Fruit fly (Drosophila melanogaster) whole organism, embryonic: ENCODE results near the gene Obp99a.
A peak's percentile ranks its signal among the peaks of the same experiment; 100 is the strongest.

Experiments
- Atf3 ChIP-seq: fragments of 200-800 bp; sonication (Bioruptor generic); optimal IDR thresholded peaks from 3 replicates; lab custom pipeline; 2016; ENCODE audit warnings: missing biosample characterization, missing genetic modification characterization
- CG11093 ChIP-seq: fragments of 200-800 bp; sonication (Bioruptor generic); IDR thresholded peaks from 3 replicates; pipeline ENCODE4 v1.3.6; 2022; ENCODE audit warnings: missing biosample characterization, missing genetic modification characterization
- CG14710 ChIP-seq: fragments of 200-800 bp; sonication (Bioruptor generic); optimal IDR thresholded peaks from 3 replicates; lab custom pipeline; 2019; ENCODE audit warnings: missing biosample characterization, mild to moderate bottlenecking, missing genetic modification characterization, moderate library complexity
- CG15696 ChIP-seq: fragments of 200-800 bp; sonication (Bioruptor generic); optimal IDR thresholded peaks from 2 replicates; lab custom pipeline; 2019; ENCODE audit warnings: missing biosample characterization, mild to moderate bottlenecking, missing genetic modification characterization, moderate library complexity
- CG18262 ChIP-seq: fragments of 200-800 bp; optimal IDR thresholded peaks from 3 replicates; lab custom pipeline; 2019; ENCODE audit warnings: missing biosample characterization, mild to moderate bottlenecking, missing genetic modification characterization, moderate library complexity
- CG1832 ChIP-seq: fragments of 200-800 bp; sonication (Bioruptor generic); optimal IDR thresholded peaks from 2 replicates; lab custom pipeline; 2017; ENCODE audit warnings: missing biosample characterization, mild to moderate bottlenecking, missing genetic modification characterization, inconsistent platforms
- CG2712 ChIP-seq: fragments of 200-800 bp; optimal IDR thresholded peaks from 3 replicates; lab custom pipeline; 2019; ENCODE audit warnings: missing biosample characterization, mild to moderate bottlenecking, missing genetic modification characterization, moderate library complexity
- CG2889 ChIP-seq: fragments of 200-800 bp; sonication (Bioruptor generic); IDR thresholded peaks from 3 replicates; pipeline ENCODE4 v1.3.6; 2022; ENCODE audit warnings: missing biosample characterization, missing genetic modification characterization
- CG30403 ChIP-seq: fragments of 200-800 bp; sonication (Bioruptor generic); optimal IDR thresholded peaks from 3 replicates; lab custom pipeline; 2016; ENCODE audit warnings: missing biosample characterization, missing genetic modification characterization
- CG31365 ChIP-seq: fragments of 200-800 bp; sonication (Bioruptor generic); optimal IDR thresholded peaks from 2 replicates; lab custom pipeline; 2018; ENCODE audit warnings: missing biosample characterization, mild to moderate bottlenecking, missing genetic modification characterization
- CG32532 ChIP-seq: fragments of 200-800 bp; sonication (Bioruptor generic); IDR thresholded peaks from 2 replicates; pipeline ENCODE4 v1.3.6; 2022; ENCODE audit warnings: missing biosample characterization, missing genetic modification characterization
- CG3995 ChIP-seq: fragments of 200-800 bp; sonication (Bioruptor generic); optimal IDR thresholded peaks from 3 replicates; lab custom pipeline; 2016; ENCODE audit warnings: missing biosample characterization, missing genetic modification characterization
- CG4424 ChIP-seq: fragments of 200-800 bp; sonication (Bioruptor generic); optimal IDR thresholded peaks from 3 replicates; lab custom pipeline; 2016; ENCODE audit warnings: missing biosample characterization, missing genetic modification characterization
- CG5180 ChIP-seq: fragments of 200-800 bp; sonication (Bioruptor generic); optimal IDR thresholded peaks from 3 replicates; lab custom pipeline; 2017; ENCODE audit warnings: missing biosample characterization, missing genetic modification characterization, mild to moderate bottlenecking, moderate library complexity, missing genetic modification reagents
- CG5245 ChIP-seq: fragments of 200-800 bp; sonication (Bioruptor generic); optimal IDR thresholded peaks from 3 replicates; lab custom pipeline; 2016; ENCODE audit warnings: missing biosample characterization, missing genetic modification characterization
- CG6689 ChIP-seq: fragments of 200-800 bp; sonication (Bioruptor generic); IDR thresholded peaks from 2 replicates; pipeline ENCODE4 v1.3.6; 2022; ENCODE audit warnings: missing biosample characterization, missing genetic modification characterization
- CG7963 ChIP-seq: fragments of 200-800 bp; sonication (Bioruptor generic); IDR thresholded peaks from 3 replicates; pipeline ENCODE4 v1.3.6; 2022; ENCODE audit warnings: missing biosample characterization, missing genetic modification characterization; ENCODE audit not compliant: partially characterized antibody
- CG7987 ChIP-seq: fragments of 200-800 bp; sonication (Bioruptor generic); optimal IDR thresholded peaks from 2 replicates; lab custom pipeline; 2018; ENCODE audit warnings: missing biosample characterization, mild to moderate bottlenecking, missing genetic modification characterization, moderate library complexity
- CG8089 ChIP-seq: fragments of 200-800 bp; sonication (Bioruptor generic); optimal IDR thresholded peaks from 3 replicates; lab custom pipeline; 2016; ENCODE audit warnings: missing biosample characterization, missing genetic modification characterization
- CG9932 ChIP-seq: fragments of 200-800 bp; sonication (Bioruptor generic); IDR thresholded peaks from 2 replicates; pipeline ENCODE4 v1.3.6; 2022; ENCODE audit warnings: missing biosample characterization, missing genetic modification characterization
- E2f1 ChIP-seq: fragments of 200-800 bp; sonication (Bioruptor generic); IDR thresholded peaks from 2 replicates; pipeline ENCODE4 v1.3.6; 2022; ENCODE audit warnings: missing biosample characterization, missing genetic modification characterization
- Fer3 ChIP-seq: fragments of 200-800 bp; sonication (Bioruptor generic); optimal IDR thresholded peaks from 2 replicates; lab custom pipeline; 2018; ENCODE audit warnings: missing biosample characterization, mild to moderate bottlenecking, missing genetic modification characterization, moderate library complexity
- H2.0 ChIP-seq: fragments of 200-800 bp; sonication (Bioruptor generic); IDR thresholded peaks from 2 replicates; pipeline ENCODE4 v1.3.6; 2022; ENCODE audit warnings: missing biosample characterization, missing genetic modification characterization
- Med ChIP-seq: fragments of 200-800 bp; sonication (Bioruptor generic); peaks from one replicate; lab custom pipeline; 2016; ENCODE audit warnings: missing biosample characterization, missing genetic modification characterization, mild to moderate bottlenecking, inconsistent platforms, moderate library complexity
- Myb ChIP-seq: fragments of 200-800 bp; sonication (Bioruptor generic); optimal IDR thresholded peaks from 2 replicates; lab custom pipeline; 2016; ENCODE audit warnings: missing biosample characterization, missing genetic modification characterization
- NFAT ChIP-seq: fragments of 200-800 bp; sonication (Bioruptor generic); IDR thresholded peaks from 2 replicates; pipeline ENCODE4 v1.3.6; 2022; ENCODE audit warnings: missing biosample characterization, missing genetic modification characterization
- Nf-YB ChIP-seq: fragments of 200-800 bp; sonication (Bioruptor generic); optimal IDR thresholded peaks from 3 replicates; lab custom pipeline; 2019; ENCODE audit warnings: missing biosample characterization, mild to moderate bottlenecking, missing genetic modification characterization, moderate library complexity
- Sin3A ChIP-seq: fragments of >200 bp; optimal IDR thresholded peaks from 2 replicates; lab custom pipeline; 2018
- Stat92E ChIP-seq, 3 experiments: fragments of >200 bp in 2 of 3; fragments of 200-800 bp in 1 of 3; sonication (Bioruptor generic) in 1 of 3; optimal IDR thresholded peaks; 2 replicates each; lab custom pipeline; 2017 to 2019; ENCODE audit warnings: missing biosample characterization in 3 of 3, missing genetic modification characterization in 3 of 3, mild to moderate bottlenecking in 1 of 3, moderate library complexity in 1 of 3
- bsh ChIP-seq, 2 experiments: fragments of 200-800 bp; sonication (Bioruptor generic); optimal IDR thresholded peaks; 2 replicates each; lab custom pipeline; 2017 to 2018; ENCODE audit warnings: mild to moderate bottlenecking in 2 of 2, missing biosample characterization in 2 of 2, missing genetic modification characterization in 2 of 2, moderate library complexity in 1 of 2
- chn ChIP-seq: fragments of 200-800 bp; sonication (Bioruptor generic); optimal IDR thresholded peaks from 2 replicates; lab custom pipeline; 2016; ENCODE audit warnings: missing biosample characterization, missing genetic modification characterization
- emc ChIP-seq: fragments of 200-800 bp; sonication (Bioruptor generic); optimal IDR thresholded peaks from 2 replicates; lab custom pipeline; 2016; ENCODE audit warnings: missing biosample characterization, missing genetic modification characterization
- ewg ChIP-seq: fragments of 200-800 bp; sonication (Bioruptor generic); optimal IDR thresholded peaks from 3 replicates; lab custom pipeline; 2017; ENCODE audit warnings: mild to moderate bottlenecking, missing biosample characterization, missing genetic modification reagents, missing genetic modification characterization
- fru ChIP-seq: fragments of >200 bp; optimal IDR thresholded peaks from 2 replicates; lab custom pipeline; 2017
- gem ChIP-seq: fragments of 200-800 bp; sonication (Bioruptor generic); optimal IDR thresholded peaks from 2 replicates; lab custom pipeline; 2019; ENCODE audit warnings: missing biosample characterization, mild to moderate bottlenecking, missing genetic modification characterization, moderate library complexity
- inv ChIP-seq: fragments of 200-800 bp; sonication (Bioruptor generic); IDR thresholded peaks from 2 replicates; pipeline ENCODE4 v1.3.6; 2022; ENCODE audit warnings: missing biosample characterization, missing genetic modification characterization; ENCODE audit not compliant: partially characterized antibody
- lmd ChIP-seq: fragments of 200-800 bp; sonication (Bioruptor generic); IDR thresholded peaks from 2 replicates; pipeline ENCODE4 v1.3.6; 2022; ENCODE audit warnings: missing biosample characterization, missing genetic modification characterization
- nom ChIP-seq: fragments of 200-800 bp; sonication (Bioruptor generic); optimal IDR thresholded peaks from 2 replicates; lab custom pipeline; 2017; ENCODE audit warnings: missing biosample characterization, missing genetic modification characterization, mild to moderate bottlenecking, moderate library complexity, missing genetic modification reagents
- org-1 ChIP-seq: fragments of 200-800 bp; sonication (Bioruptor generic); optimal IDR thresholded peaks from 2 replicates; lab custom pipeline; 2017; ENCODE audit warnings: missing biosample characterization, missing genetic modification characterization
- pum ChIP-seq: fragments of 200-800 bp; sonication (Bioruptor generic); optimal IDR thresholded peaks from 2 replicates; lab custom pipeline; 2016; ENCODE audit warnings: missing biosample characterization, missing genetic modification characterization
- salm ChIP-seq: fragments of 200-800 bp; sonication (Bioruptor generic); optimal IDR thresholded peaks from 2 replicates; lab custom pipeline; 2018; ENCODE audit warnings: missing biosample characterization, mild to moderate bottlenecking, missing genetic modification characterization
- sd ChIP-seq: fragments of 200-800 bp; sonication (Bioruptor generic); optimal IDR thresholded peaks from 3 replicates; lab custom pipeline; 2018; ENCODE audit warnings: missing biosample characterization, mild to moderate bottlenecking, missing genetic modification characterization, moderate library complexity
- sens ChIP-seq: fragments of 200-800 bp; sonication (Bioruptor generic); peaks from one replicate; lab custom pipeline; 2016; ENCODE audit warnings: missing biosample characterization, missing genetic modification characterization
- sisA ChIP-seq: fragments of 200-800 bp; sonication (Bioruptor generic); IDR thresholded peaks from 2 replicates; pipeline ENCODE4 v1.3.6; 2022; ENCODE audit warnings: missing biosample characterization, missing genetic modification characterization
- sr ChIP-seq: fragments of 200-800 bp; sonication (Bioruptor generic); IDR thresholded peaks from 3 replicates; pipeline ENCODE4 v1.3.6; 2022; ENCODE audit warnings: missing biosample characterization, missing genetic modification characterization
- ssp ChIP-seq: fragments of 200-800 bp; sonication (Bioruptor generic); IDR thresholded peaks from 2 replicates; pipeline ENCODE4 v1.3.6; 2022; ENCODE audit warnings: missing biosample characterization, missing genetic modification characterization
- unpg ChIP-seq: fragments of 200-800 bp; sonication (Bioruptor generic); optimal IDR thresholded peaks from 3 replicates; lab custom pipeline; 2018; ENCODE audit warnings: missing biosample characterization, mild to moderate bottlenecking, missing genetic modification characterization, moderate library complexity
- usp ChIP-seq: fragments of >200 bp; optimal IDR thresholded peaks from 2 replicates; lab custom pipeline; 2017; ENCODE audit warnings: missing biosample characterization, missing genetic modification characterization
- vfl ChIP-seq: fragments of 200-800 bp; sonication (Bioruptor generic); optimal IDR thresholded peaks from 2 replicates; lab custom pipeline; 2016; ENCODE audit warnings: missing biosample characterization, missing genetic modification characterization
- wek ChIP-seq: fragments of 200-800 bp; sonication (Bioruptor generic); optimal IDR thresholded peaks from 3 replicates; lab custom pipeline; 2018; ENCODE audit warnings: missing biosample characterization, mild to moderate bottlenecking, missing genetic modification characterization, moderate library complexity
- wor ChIP-seq: fragments of 200-800 bp; sonication (Bioruptor generic); IDR thresholded peaks from 2 replicates; pipeline ENCODE4 v1.3.6; 2022; ENCODE audit warnings: missing biosample characterization, missing genetic modification characterization
- zfh1 ChIP-seq: fragments of 200-800 bp; sonication (Bioruptor generic); IDR thresholded peaks from 3 replicates; pipeline ENCODE4 v1.3.6; 2022; ENCODE audit warnings: missing biosample characterization, missing genetic modification characterization

Obp99a gene

DNA sequence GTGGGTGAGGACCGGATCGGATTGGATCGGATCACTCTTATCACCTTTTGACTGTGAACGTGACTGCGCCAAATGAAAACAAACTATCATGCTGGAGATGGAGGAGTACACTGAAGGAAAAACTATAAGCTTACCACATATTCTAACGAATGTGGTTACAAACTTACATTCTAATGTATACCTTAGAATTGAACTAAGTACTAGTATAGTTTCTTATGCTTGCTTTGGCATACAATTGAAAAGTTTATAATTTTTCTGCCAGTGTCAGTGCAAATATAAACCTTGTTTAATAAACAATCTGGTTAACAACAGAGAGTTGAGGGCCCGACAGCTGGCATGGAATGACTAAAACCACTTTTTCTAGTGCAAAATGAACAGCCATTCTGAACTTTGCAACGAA lies 46.1 kb downstream of the Obp99a start (continued):
- TF ChIP-seq nom (no peak), CG5245 (GFP tag; lab: Kevin White, UChicago) (no peak), CG18262 (tag; lab: Kevin White, UChicago) (peak; percentile 5), CG4424 (GFP tag; lab: Kevin White, UChicago) (no peak), fru (lab: Kevin White, UChicago) (no peak), gem (peak; percentile 72), unpg (GFP tag; lab: Kevin White, UChicago) (peak; percentile 64), bsh (GFP tag; optimal IDR thresholded peaks at IDR 0.05; lab: Kevin White, UChicago) (peak in 1 of 2 experiments; percentile 47), CG6689 (GFP tag; lab: Robert Waterston, UW) (0 out of 2 replicates have a peak, but pooled peaks have one; percentile 22), lmd (peak; percentile 38; the same call in 1 of the 2 replicates), Stat92E (GFP tag; optimal IDR thresholded peaks at IDR 0.05; lab: Kevin White, UChicago) (no peak), CG9932 (GFP tag; lab: Robert Waterston, UW) (no peak), wek (GFP tag; lab: Kevin White, UChicago) (no peak), Sin3A (lab: Kevin White, UChicago) (no peak), chn (GFP tag; lab: Kevin White, UChicago) (no peak), CG30403 (peak; percentile 49), NFAT (GFP tag; lab: Robert Waterston, UW) (no peak), pum (peak; percentile 6), usp (GFP tag; lab: Kevin White, UChicago) (no peak), salm (tag; lab: Kevin White, UChicago) (peak; percentile 32), CG31365 (tag; lab: Kevin White, UChicago) (no peak), sr (GFP tag; lab: Robert Waterston, UW) (no peak), zfh1 (GFP tag; lab: Robert Waterston, UW) (peak; percentile 52; the same call in 1 of the 3 replicates), sens (GFP tag; lab: Kevin White, UChicago) (peak; percentile 69), CG2889 (GFP tag; lab: Robert Waterston, UW) (no peak), emc (no peak), CG5180 (GFP tag; lab: Kevin White, UChicago) (no peak), CG7987 (no peak), CG32532 (GFP tag; lab: Robert Waterston, UW) (peak; percentile 8; the same call in 1 of the 2 replicates), CG3995 (peak; percentile 4), H2.0 (GFP tag; lab: Robert Waterston, UW) (peak; percentile 42; the same call in 1 of the 2 replicates), Med (GFP tag; lab: Kevin White, UChicago) (peak; percentile 83), ewg (GFP tag; lab: Kevin White, UChicago) (no peak), CG14710 (tag; lab: Kevin White, UChicago) (no peak), org-1 (GFP tag; lab: Kevin White, UChicago) (no peak), CG1832 (GFP tag; lab: Kevin White, UChicago) (no peak), Myb (GFP tag; lab: Kevin White, UChicago) (no peak), CG15696 (tag; lab: Kevin White, UChicago) (no peak), CG11093 (GFP tag; lab: Robert Waterston, UW) (no peak), E2f1 (GFP tag; lab: Robert Waterston, UW) (0 out of 2 replicates have a peak, but pooled peaks have one; percentile 15), vfl (GFP tag; lab: Kevin White, UChicago) (no peak), Nf-YB (GFP tag; lab: Kevin White, UChicago) (no peak), inv (no peak), ssp (GFP tag; lab: Robert Waterston, UW) (no peak), CG2712 (tag; lab: Kevin White, UChicago) (peak; percentile 38), wor (GFP tag; lab: Robert Waterston, UW) (no peak), Atf3 (GFP tag; lab: Kevin White, UChicago) (no peak), Fer3 (tag; lab: Kevin White, UChicago) (peak; percentile 3), sisA (GFP tag; lab: Robert Waterston, UW) (peak; percentile 59), CG7963 (GFP tag; lab: Robert Waterston, UW) (no peak), sd (no peak), CG8089 (GFP tag; lab: Kevin White, UChicago) (no peak)
